Worm (Caenorhabditis elegans) whole organism, L2 larva: Measurements from ENCODE around the gene kqt-3.

Experiments used
- C34F6.9 ChIP-seq: fragments of 150-350 bp; optimal IDR thresholded peaks from 2 replicates; lab custom pipeline; 2014; ENCODE audit warnings: missing biosample characterization, missing genetic modification characterization
- F13H6.1 ChIP-seq: sonication (generic microtip); optimal IDR thresholded peaks from 2 replicates; lab custom pipeline; 2016; ENCODE audit warnings: missing genetic modification characterization, missing compliant biosample characterization
- R02D3.7 ChIP-seq: fragments of 150-350 bp; optimal IDR thresholded peaks from 2 replicates; lab custom pipeline; 2014; ENCODE audit warnings: missing biosample characterization, missing genetic modification characterization
- Y55F3AM.14 ChIP-seq: fragments of 200-800 bp; sonication (Bioruptor generic); optimal IDR thresholded peaks from 2 replicates; lab custom pipeline; 2018; ENCODE audit warnings: mild to moderate bottlenecking, missing genetic modification characterization, missing compliant biosample characterization
- ZK546.5 ChIP-seq: sonication (generic microtip); optimal IDR thresholded peaks from 2 replicates; lab custom pipeline; 2017; ENCODE audit warnings: missing biosample characterization, missing genetic modification characterization
- aly-2 ChIP-seq: fragments of 150-350 bp; optimal IDR thresholded peaks from 2 replicates; lab custom pipeline; 2014; ENCODE audit warnings: missing biosample characterization, missing genetic modification characterization
- ama-1 ChIP-seq: fragments of 150-350 bp; optimal IDR thresholded peaks from 2 replicates; lab custom pipeline; 2018; ENCODE audit warnings: inconsistent platforms
- blmp-1 ChIP-seq: sonication (generic microtip); optimal IDR thresholded peaks from 2 replicates; lab custom pipeline; 2017; ENCODE audit warnings: missing genetic modification characterization, mild to moderate bottlenecking, missing compliant biosample characterization, antibody characterized with exemption, moderate library complexity; ENCODE audit not compliant: insufficient read depth
- ceh-82 ChIP-seq: fragments of 150-350 bp; optimal IDR thresholded peaks from 2 replicates; lab custom pipeline; 2014; ENCODE audit warnings: missing biosample characterization, missing genetic modification characterization
- crh-2 ChIP-seq: sonication (generic microtip); optimal IDR thresholded peaks from 2 replicates; lab custom pipeline; 2017; ENCODE audit warnings: missing biosample characterization, missing genetic modification characterization
- dmd-4 ChIP-seq: sonication (generic microtip); optimal IDR thresholded peaks from 2 replicates; lab custom pipeline; 2017; ENCODE audit warnings: missing biosample characterization, missing genetic modification characterization
- egl-27 ChIP-seq: sonication (generic microtip); optimal IDR thresholded peaks from 3 replicates; lab custom pipeline; 2017; ENCODE audit warnings: missing biosample characterization, missing genetic modification reagents, missing genetic modification characterization
- elt-1 ChIP-seq: fragments of 150-350 bp; optimal IDR thresholded peaks from 2 replicates; lab custom pipeline; 2014; ENCODE audit warnings: missing biosample characterization, missing genetic modification characterization
- elt-3 ChIP-seq: sonication (generic microtip); optimal IDR thresholded peaks from 2 replicates; lab custom pipeline; 2017; ENCODE audit warnings: missing biosample characterization, missing genetic modification characterization
- fos-1 ChIP-seq: fragments of 150-350 bp; optimal IDR thresholded peaks from 2 replicates; lab custom pipeline; 2014; ENCODE audit warnings: missing biosample characterization, missing genetic modification characterization
- gmeb-1 ChIP-seq: fragments of 150-350 bp; optimal IDR thresholded peaks from 2 replicates; lab custom pipeline; 2014; ENCODE audit warnings: missing biosample characterization, missing genetic modification characterization
- lin-13 ChIP-seq: fragments of 150-350 bp; optimal IDR thresholded peaks from 2 replicates; lab custom pipeline; 2014; ENCODE audit warnings: missing biosample characterization, missing genetic modification reagents, missing genetic modification characterization
- lin-39 ChIP-seq: fragments of 150-350 bp; optimal IDR thresholded peaks from 2 replicates; lab custom pipeline; 2014; ENCODE audit warnings: missing biosample characterization, missing genetic modification reagents, missing genetic modification characterization
- lsy-2 ChIP-seq, 2 experiments: fragments of 150-350 bp in 1 of 2; sonication (generic microtip) in 1 of 2; optimal IDR thresholded peaks; 2 replicates each; lab custom pipeline; 2014 to 2017; ENCODE audit warnings: missing biosample characterization in 2 of 2, missing genetic modification characterization in 2 of 2
- mab-5 ChIP-seq: fragments of 150-350 bp; optimal IDR thresholded peaks from 2 replicates; lab custom pipeline; 2014; ENCODE audit warnings: missing biosample characterization, missing genetic modification characterization
- mdl-1 ChIP-seq, 2 experiments: fragments of 150-350 bp in 1 of 2; sonication (generic microtip) in 1 of 2; optimal IDR thresholded peaks; 2 replicates each; lab custom pipeline; 2017; ENCODE audit warnings: missing biosample characterization in 2 of 2, missing genetic modification characterization in 2 of 2
- nhr-10 ChIP-seq: sonication (generic microtip); optimal IDR thresholded peaks from 2 replicates; lab custom pipeline; 2017; ENCODE audit warnings: missing biosample characterization, missing genetic modification characterization
- nhr-12 ChIP-seq: fragments of 150-350 bp; optimal IDR thresholded peaks from 2 replicates; lab custom pipeline; 2014; ENCODE audit warnings: missing biosample characterization, missing genetic modification characterization
- nhr-129 ChIP-seq: fragments of 150-350 bp; optimal IDR thresholded peaks from 2 replicates; lab custom pipeline; 2014; ENCODE audit warnings: missing biosample characterization, missing genetic modification characterization
- nhr-21 ChIP-seq: fragments of 150-350 bp; optimal IDR thresholded peaks from 2 replicates; lab custom pipeline; 2014; ENCODE audit warnings: missing biosample characterization, missing genetic modification characterization
- nhr-23 ChIP-seq: fragments of 150-350 bp; optimal IDR thresholded peaks from 2 replicates; lab custom pipeline; 2014; ENCODE audit warnings: missing biosample characterization, missing genetic modification reagents, missing genetic modification characterization
- nhr-6 ChIP-seq: fragments of 150-350 bp; optimal IDR thresholded peaks from 2 replicates; lab custom pipeline; 2014; ENCODE audit warnings: missing biosample characterization, missing genetic modification characterization
- peb-1 ChIP-seq: fragments of 150-350 bp; optimal IDR thresholded peaks from 2 replicates; lab custom pipeline; 2014; ENCODE audit warnings: missing biosample characterization, missing genetic modification characterization
- sma-3 ChIP-seq: sonication (generic microtip); optimal IDR thresholded peaks from 2 replicates; lab custom pipeline; 2016; ENCODE audit warnings: missing genetic modification reagents, missing genetic modification characterization, missing compliant biosample characterization
- sma-9 ChIP-seq, 2 experiments: fragments of 150-350 bp in 1 of 2; sonication (generic microtip) in 1 of 2; optimal IDR thresholded peaks; 2 replicates each; lab custom pipeline; 2014 to 2016; ENCODE audit warnings: missing genetic modification characterization in 2 of 2, mild to moderate bottlenecking in 1 of 2, missing biosample characterization in 1 of 2, missing compliant biosample characterization in 1 of 2, missing genetic modification reagents in 1 of 2, moderate library complexity in 1 of 2
- snpc-4 ChIP-seq: fragments of 150-350 bp; optimal IDR thresholded peaks from 2 replicates; lab custom pipeline; 2014; ENCODE audit warnings: missing biosample characterization, missing genetic modification characterization
- unc-39 ChIP-seq: fragments of 150-350 bp; optimal IDR thresholded peaks from 2 replicates; lab custom pipeline; 2014; ENCODE audit warnings: missing biosample characterization, missing genetic modification characterization
- unc-55 ChIP-seq: fragments of 150-350 bp; sonication (generic microtip); optimal IDR thresholded peaks from 3 replicates; lab custom pipeline; 2014; ENCODE audit warnings: missing biosample characterization, missing genetic modification reagents, missing genetic modification characterization
- unc-62 ChIP-seq: fragments of 150-350 bp; optimal IDR thresholded peaks from 2 replicates; lab custom pipeline; 2014; ENCODE audit warnings: missing biosample characterization, missing genetic modification reagents, missing genetic modification characterization
- ztf-1 ChIP-seq: fragments of 200-800 bp; sonication (Bioruptor generic); conservative IDR thresholded peaks from 2 replicates; pipeline ENCODE4 v1.3.6; 2022; ENCODE audit warnings: missing genetic modification characterization, missing compliant biosample characterization
- ztf-11 ChIP-seq: sonication (generic microtip); optimal IDR thresholded peaks from 2 replicates; lab custom pipeline; 2017; ENCODE audit warnings: missing biosample characterization, missing genetic modification characterization

The kqt-3 gene

DNA sequence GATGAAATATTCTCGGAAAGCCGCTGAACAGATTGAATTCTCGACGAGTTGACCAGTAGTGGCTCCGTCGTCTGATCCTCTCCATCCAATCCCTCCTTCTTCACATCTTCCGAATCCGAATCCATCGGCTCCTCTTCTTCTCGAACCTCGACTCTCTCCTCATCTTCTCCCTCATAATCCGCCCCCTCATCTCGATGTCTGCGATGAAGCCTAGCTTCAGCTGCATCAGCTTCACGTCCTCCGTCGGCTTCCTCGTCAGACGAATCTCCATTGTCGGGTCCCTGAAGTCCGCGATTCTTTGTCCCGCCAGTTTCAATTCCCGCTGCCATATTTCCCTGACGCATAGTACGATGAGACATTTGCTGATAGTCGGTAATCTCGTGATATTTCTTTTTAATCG lies 10.5 kb upstream of the kqt-3 start:
- no peak for TF ChIP-seq lsy-2 (tag; optimal IDR thresholded peaks at IDR 0.05; lab: Kevin White, UChicago)

ce11 chrII:13694712-13695111 lies 1.4 kb upstream of the kqt-3 start, which contains the start of gene rpoa-1:
rpoa-1 (minus strand) TSS chrII:13694795.
- TF ChIP-seq nhr-129 (tag; lab: Kevin White, UChicago) (no peak), nhr-21 (no peak), ceh-82 (tag; lab: Kevin White, UChicago) (no peak), fos-1 (tag; lab: Kevin White, UChicago) (peak; percentile 0), blmp-1 (tag; lab: Kevin White, UChicago) (no peak), ZK546.5 (no peak), lin-13 (no peak), nhr-10 (tag; lab: Kevin White, UChicago) (no peak), C34F6.9 (tag; lab: Kevin White, UChicago) (peak; percentile 46), unc-62 (no peak), elt-3 (tag; lab: Kevin White, UChicago) (no peak), nhr-12 (tag; lab: Kevin White, UChicago) (no peak), unc-55 (GFP tag; lab: Kevin White, UChicago) (peak; percentile 44), lin-39 (tag; lab: Kevin White, UChicago) (no peak), crh-2 (no peak), gmeb-1 (tag; lab: Kevin White, UChicago) (peak; percentile 25), lsy-2 (tag; optimal IDR thresholded peaks at IDR 0.05; lab: Kevin White, UChicago) (peak in 1 of 2 experiments; percentile 70), F13H6.1 (tag; lab: Kevin White, UChicago) (no peak)

- TF ChIP-seq egl-27 (tag; lab: Kevin White, UChicago) (no peak), ztf-1 (no peak), sma-3 (no peak), unc-62 (no peak), snpc-4 (no peak), ztf-11 (tag; lab: Kevin White, UChicago) (no peak)
Observed at ce11 chrII:13697691-13698090, 1.6 kb downstream of the kqt-3 start.

DNA sequence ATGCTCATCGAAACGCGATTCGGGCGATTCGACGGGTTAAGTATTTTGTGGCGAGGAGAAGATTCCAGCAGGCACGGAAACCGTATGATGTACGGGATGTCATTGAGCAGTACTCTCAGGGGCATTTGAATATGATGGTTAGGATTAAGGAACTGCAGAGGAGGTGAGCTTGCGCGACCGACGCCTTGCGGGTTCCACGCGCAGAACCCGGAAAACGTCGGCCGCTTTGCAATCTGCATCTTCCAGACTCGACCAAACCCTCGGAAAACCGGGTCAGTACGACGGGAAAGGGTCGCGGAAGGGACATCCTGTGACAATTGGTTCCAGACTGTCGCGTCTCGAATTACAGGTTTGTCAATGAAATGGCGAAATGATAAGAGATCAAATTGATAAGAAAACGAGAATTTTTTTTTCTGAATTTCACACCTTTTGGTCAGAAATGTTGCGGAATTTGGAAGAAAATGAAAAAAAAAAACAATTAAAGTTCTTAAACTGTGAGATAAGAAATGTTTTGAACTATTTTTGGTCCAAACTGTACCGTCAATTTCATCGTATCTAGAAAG lies 15.5 kb downstream of the kqt-3 start:
- TF ChIP-seq aly-2: no peak
- TF ChIP-seq ZK546.5: no peak
- no peak for TF ChIP-seq sma-3
- peak; percentile 6 for TF ChIP-seq sma-9 (GFP tag; optimal IDR thresholded peaks at IDR 0.05; lab: Kevin White, UChicago)
- no peak for TF ChIP-seq sma-9 (tag; optimal IDR thresholded peaks at IDR 0.05; lab: Kevin White, UChicago)
- peak; percentile 40 for TF ChIP-seq fos-1 (tag; lab: Kevin White, UChicago)
- TF ChIP-seq, all 48 proteins: peak for 2

DNA sequence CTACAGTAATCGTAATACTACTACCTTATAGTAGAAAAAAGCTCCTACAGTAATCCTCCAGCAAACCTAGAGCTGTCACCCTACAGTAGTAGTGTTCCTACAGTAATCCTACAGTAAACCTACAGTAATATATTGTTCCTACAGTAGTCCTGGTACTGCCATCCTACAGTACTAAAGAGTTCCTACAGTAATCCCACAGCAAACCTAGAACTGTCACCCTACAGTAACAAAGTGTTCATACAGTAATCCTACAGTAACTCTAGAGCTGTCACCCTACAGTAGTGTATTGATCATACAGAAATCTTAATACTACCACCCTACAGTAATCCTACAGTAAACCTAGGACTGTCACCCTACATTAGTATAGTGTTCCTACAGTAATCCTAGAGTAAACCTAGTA lies 17.2 kb downstream of the kqt-3 start:
- TF ChIP-seq F13H6.1 (tag; lab: Kevin White, UChicago) (no peak), unc-39 (no peak), lin-39 (tag; lab: Kevin White, UChicago) (no peak), mdl-1 (tag; optimal IDR thresholded peaks at IDR 0.05; lab: Kevin White, UChicago) (no peak), Y55F3AM.14 (GFP tag; lab: Kevin White, UChicago) (no peak), ama-1 (lab: Kevin White, UChicago) (no peak), fos-1 (tag; lab: Kevin White, UChicago) (no peak), peb-1 (tag; lab: Kevin White, UChicago) (no peak), blmp-1 (tag; lab: Kevin White, UChicago) (no peak), R02D3.7 (tag; lab: Kevin White, UChicago) (no peak), ztf-1 (no peak), sma-9 (GFP tag; optimal IDR thresholded peaks at IDR 0.05; lab: Kevin White, UChicago) (no peak), sma-9 (tag; optimal IDR thresholded peaks at IDR 0.05; lab: Kevin White, UChicago) (no peak), unc-62 (no peak), nhr-23 (no peak), lin-13 (no peak), mab-5 (tag; lab: Kevin White, UChicago) (no peak), nhr-6 (tag; lab: Kevin White, UChicago) (no peak), elt-1 (no peak), nhr-12 (tag; lab: Kevin White, UChicago) (no peak), dmd-4 (no peak)
